Fruit fly (Drosophila melanogaster) whole organism, wandering third instar larva: Measurements from ENCODE around the gene RpL8.

Source experiments
- Abd-B ChIP-seq: fragments of >200 bp; optimal IDR thresholded peaks from 2 replicates; lab custom pipeline; 2017; ENCODE audit warnings: missing biosample characterization, missing genetic modification characterization
- CG32264 ChIP-seq: fragments of 200-800 bp; sonication (Bioruptor generic); optimal IDR thresholded peaks from 2 replicates; lab custom pipeline; 2016; ENCODE audit warnings: missing biosample characterization, missing genetic modification characterization
- CG9705 ChIP-seq: fragments of 200-800 bp; sonication (Bioruptor generic); optimal IDR thresholded peaks from 2 replicates; lab custom pipeline; 2018; ENCODE audit warnings: missing biosample characterization, mild to moderate bottlenecking, missing genetic modification characterization
- CrebA ChIP-seq: fragments of 200-800 bp; sonication (Bioruptor generic); optimal IDR thresholded peaks from 2 replicates; lab custom pipeline; 2016; ENCODE audit warnings: missing biosample characterization, mild to moderate bottlenecking, missing genetic modification characterization, borderline replicate concordance
- Dfd ChIP-seq: fragments of >200 bp; optimal IDR thresholded peaks from 2 replicates; lab custom pipeline; 2017; ENCODE audit warnings: missing biosample characterization, missing genetic modification characterization
- Dif ChIP-seq: fragments of 200-275, 200-300 bp; sonication (Bioruptor generic); optimal IDR thresholded peaks from 2 replicates; lab custom pipeline; 2018; ENCODE audit warnings: missing biosample characterization, missing genetic modification characterization; ENCODE audit not compliant: partially characterized antibody
- GATAd ChIP-seq: sonication (Bioruptor generic); optimal IDR thresholded peaks from 2 replicates; lab custom pipeline; 2016; ENCODE audit warnings: missing biosample characterization, missing genetic modification characterization
- HLH106 ChIP-seq: fragments of 200-800 bp; optimal IDR thresholded peaks from 3 replicates; lab custom pipeline; 2019; ENCODE audit warnings: missing biosample characterization, mild to moderate bottlenecking, missing genetic modification characterization, moderate library complexity
- Hnf4 ChIP-seq: fragments of 200-800 bp; sonication (Bioruptor generic); optimal IDR thresholded peaks from 2 replicates; lab custom pipeline; 2016; ENCODE audit warnings: missing biosample characterization, mild to moderate bottlenecking, missing genetic modification characterization
- Hr78 ChIP-seq: fragments of >200 bp; optimal IDR thresholded peaks from 2 replicates; lab custom pipeline; 2017; ENCODE audit warnings: missing biosample characterization, missing genetic modification characterization
- Hr83 ChIP-seq: fragments of 200-300 bp; sonication (Bioruptor generic); optimal IDR thresholded peaks from 2 replicates; lab custom pipeline; 2016; ENCODE audit warnings: missing biosample characterization, mild to moderate bottlenecking, missing genetic modification characterization, moderate library complexity; ENCODE audit not compliant: poor library complexity, severe bottlenecking
- Jra ChIP-seq: sonication (Bioruptor generic); optimal IDR thresholded peaks from 2 replicates; lab custom pipeline; 2016; ENCODE audit warnings: missing biosample characterization, missing genetic modification characterization
- Mio ChIP-seq: sonication (Bioruptor generic); optimal IDR thresholded peaks from 2 replicates; lab custom pipeline; 2016; ENCODE audit warnings: missing biosample characterization, missing genetic modification characterization
- Myc ChIP-seq: fragments of >200 bp; optimal IDR thresholded peaks from 2 replicates; lab custom pipeline; 2017
- N ChIP-seq: fragments of >200 bp; optimal IDR thresholded peaks from 2 replicates; lab custom pipeline; 2018; ENCODE audit warnings: missing biosample characterization, missing external identifiers, missing genetic modification characterization
- OdsH ChIP-seq: fragments of 200-800 bp; sonication (Bioruptor generic); optimal IDR thresholded peaks from 2 replicates; lab custom pipeline; 2016; ENCODE audit warnings: missing biosample characterization, mild to moderate bottlenecking, missing genetic modification characterization
- Rel ChIP-seq, 2 experiments: fragments of 200-800 bp; sonication (Bioruptor generic) in 1 of 2; optimal IDR thresholded peaks; 2 replicates in 1 of 2; 3 replicates in 1 of 2; lab custom pipeline; 2016 to 2019; ENCODE audit warnings: mild to moderate bottlenecking in 2 of 2, missing biosample characterization in 2 of 2, missing genetic modification characterization in 2 of 2, moderate library complexity in 1 of 2
- Sp1 ChIP-seq: fragments of 200-800 bp; sonication (Bioruptor generic); optimal IDR thresholded peaks from 3 replicates; lab custom pipeline; 2019; ENCODE audit warnings: missing biosample characterization, mild to moderate bottlenecking, missing genetic modification characterization, moderate library complexity
- Vsx2 ChIP-seq: fragments of 200-300, 225-300 bp; sonication (Bioruptor generic); optimal IDR thresholded peaks from 2 replicates; lab custom pipeline; 2018; ENCODE audit warnings: missing biosample characterization, missing genetic modification characterization; ENCODE audit not compliant: partially characterized antibody
- br ChIP-seq: fragments of 200-800 bp; sonication (Bioruptor generic); optimal IDR thresholded peaks from 2 replicates; lab custom pipeline; 2016; ENCODE audit warnings: missing biosample characterization, missing genetic modification characterization
- brk ChIP-seq: fragments of 200-800 bp; sonication (Bioruptor generic); optimal IDR thresholded peaks from 2 replicates; lab custom pipeline; 2016; ENCODE audit warnings: missing biosample characterization, mild to moderate bottlenecking, missing genetic modification characterization
- dl ChIP-seq, 2 experiments: fragments of 175-275, 200-275 bp in 1 of 2; fragments of 200-275 bp in 1 of 2; sonication (Bioruptor generic); optimal IDR thresholded peaks; lab custom pipeline; 2018; ENCODE audit warnings: mild to moderate bottlenecking in 2 of 2, missing biosample characterization in 2 of 2, missing genetic modification characterization in 2 of 2, moderate library complexity in 2 of 2; ENCODE audit not compliant: partially characterized antibody in 2 of 2, insufficient read depth in 1 of 2
- dmrt93B ChIP-seq: fragments of 200-800 bp; sonication (Bioruptor generic); optimal IDR thresholded peaks from 2 replicates; lab custom pipeline; 2018; ENCODE audit warnings: missing biosample characterization, mild to moderate bottlenecking, missing genetic modification characterization
- dsf ChIP-seq: sonication (Bioruptor generic); optimal IDR thresholded peaks from 2 replicates; lab custom pipeline; 2016; ENCODE audit warnings: missing biosample characterization, missing genetic modification characterization, borderline replicate concordance
- ey ChIP-seq: fragments of 200-800 bp; sonication (Bioruptor generic); optimal IDR thresholded peaks from 2 replicates; lab custom pipeline; 2016; ENCODE audit warnings: missing biosample characterization, missing genetic modification characterization
- foxo ChIP-seq, 2 experiments: fragments of 200-800 bp; sonication (Bioruptor generic); optimal IDR thresholded peaks; 2 replicates in 1 of 2; 3 replicates in 1 of 2; lab custom pipeline; 2016 to 2017; ENCODE audit warnings: missing biosample characterization in 2 of 2, missing genetic modification characterization in 2 of 2
- fru ChIP-seq: fragments of 200-800 bp; sonication (Bioruptor generic); optimal IDR thresholded peaks from 3 replicates; lab custom pipeline; 2016; ENCODE audit warnings: missing biosample characterization, mild to moderate bottlenecking, missing genetic modification characterization
- h ChIP-seq: fragments of 200-800 bp; sonication (Bioruptor generic); optimal IDR thresholded peaks from 3 replicates; lab custom pipeline; 2016; ENCODE audit warnings: missing biosample characterization, mild to moderate bottlenecking, missing genetic modification characterization
- jim ChIP-seq: fragments of 175-275, 200-325 bp; sonication (Bioruptor generic); optimal IDR thresholded peaks from 2 replicates; lab custom pipeline; 2016; ENCODE audit warnings: missing biosample characterization, mild to moderate bottlenecking, missing genetic modification characterization
- lola ChIP-seq: fragments of >200 bp; optimal IDR thresholded peaks from 2 replicates; lab custom pipeline; 2017; ENCODE audit warnings: missing biosample characterization, missing genetic modification characterization
- pan ChIP-seq: fragments of >200 bp; optimal IDR thresholded peaks from 2 replicates; lab custom pipeline; 2017
- psq ChIP-seq: fragments of 200-800 bp; sonication (Bioruptor generic); optimal IDR thresholded peaks from 3 replicates; lab custom pipeline; 2017; ENCODE audit warnings: missing biosample characterization, mild to moderate bottlenecking, missing genetic modification characterization, moderate library complexity
- rgr ChIP-seq: fragments of 200-800 bp; sonication (Bioruptor generic); optimal IDR thresholded peaks from 3 replicates; lab custom pipeline; 2016; ENCODE audit warnings: missing biosample characterization, mild to moderate bottlenecking, missing genetic modification characterization
- sage ChIP-seq: fragments of 200-800 bp; sonication (Bioruptor generic); optimal IDR thresholded peaks from 2 replicates; lab custom pipeline; 2016; ENCODE audit warnings: missing biosample characterization, mild to moderate bottlenecking, missing genetic modification characterization
- sv ChIP-seq: fragments of 200-800 bp; sonication (Bioruptor generic); optimal IDR thresholded peaks from 3 replicates; lab custom pipeline; 2016; ENCODE audit warnings: missing biosample characterization, missing genetic modification characterization
- tai ChIP-seq: sonication (Bioruptor generic); optimal IDR thresholded peaks from 2 replicates; lab custom pipeline; 2016; ENCODE audit warnings: missing biosample characterization, missing genetic modification characterization
- usp ChIP-seq: fragments of >200 bp; optimal IDR thresholded peaks from 2 replicates; lab custom pipeline; 2017; ENCODE audit warnings: missing biosample characterization, missing genetic modification characterization
- woc ChIP-seq: sonication (Bioruptor generic); optimal IDR thresholded peaks from 2 replicates; lab custom pipeline; 2016; ENCODE audit warnings: missing biosample characterization, mild to moderate bottlenecking, missing genetic modification characterization

RpL8 gene

dm6 chr3L:2566029-2566428, 21.2 kb upstream of the RpL8 start:
- TF ChIP-seq CG9705 (no peak), Rel (GFP tag; optimal IDR thresholded peaks at IDR 0.05; lab: Kevin White, UChicago) (no peak), Rel (tag; optimal IDR thresholded peaks at IDR 0.05; lab: Kevin White, UChicago) (peak; percentile 18), rgr (GFP tag; lab: Kevin White, UChicago) (no peak)

- TF ChIP-seq tai (GFP tag; lab: Kevin White, UChicago) (no peak), Vsx2 (no peak), Hr78 (GFP tag; lab: Kevin White, UChicago) (no peak), Mio (no peak), Myc (lab: Kevin White, UChicago) (no peak), dl (GFP tag; optimal IDR thresholded peaks at IDR 0.05; lab: Kevin White, UChicago; ENCODE audit: insufficient read depth in 1 of 2, partially characterized antibody in 2 of 2) (no peak), Jra (GFP tag; lab: Kevin White, UChicago) (no peak), pan (lab: Kevin White, UChicago) (no peak)
Measured at dm6 chr3L:2567050-2567609, 20.1 kb upstream of the RpL8 start.

dm6 chr3L:2568274-2568673, 19.0 kb upstream of the RpL8 start:
- TF ChIP-seq Sp1 (GFP tag; lab: Kevin White, UChicago) (no peak), sv (GFP tag; lab: Kevin White, UChicago) (no peak), Dif (GFP tag; lab: Kevin White, UChicago) (no peak), Mio (no peak), dl (GFP tag; optimal IDR thresholded peaks at IDR 0.05; lab: Kevin White, UChicago; ENCODE audit: insufficient read depth in 1 of 2, partially characterized antibody in 2 of 2) (no peak), N (GFP tag; lab: Kevin White, UChicago) (no peak), lola (GFP tag; lab: Kevin White, UChicago) (no peak), rgr (GFP tag; lab: Kevin White, UChicago) (no peak), Dfd (GFP tag; lab: Kevin White, UChicago) (no peak), Hnf4 (no peak), dmrt93B (GFP tag; lab: Kevin White, UChicago) (no peak), sage (GFP tag; lab: Kevin White, UChicago) (no peak), tai (GFP tag; lab: Kevin White, UChicago) (no peak), brk (no peak), h (GFP tag; lab: Kevin White, UChicago) (no peak), pan (lab: Kevin White, UChicago) (no peak)

dm6 chr3L:2570269-2570723, 17.0 kb upstream of the RpL8 start:
- TF ChIP-seq Jra (GFP tag; lab: Kevin White, UChicago) (no peak), Dif (GFP tag; lab: Kevin White, UChicago) (no peak), Rel (GFP tag; optimal IDR thresholded peaks at IDR 0.05; lab: Kevin White, UChicago) (no peak), Rel (tag; optimal IDR thresholded peaks at IDR 0.05; lab: Kevin White, UChicago) (no peak), woc (peak; percentile 42), Dfd (GFP tag; lab: Kevin White, UChicago) (no peak), Vsx2 (no peak), sv (GFP tag; lab: Kevin White, UChicago) (no peak), N (GFP tag; lab: Kevin White, UChicago) (no peak), Mio (no peak), dmrt93B (GFP tag; lab: Kevin White, UChicago) (no peak), lola (GFP tag; lab: Kevin White, UChicago) (no peak), tai (GFP tag; lab: Kevin White, UChicago) (no peak), OdsH (peak; percentile 71), fru (peak; percentile 80), psq (GFP tag; lab: Kevin White, UChicago) (peak; percentile 66), Sp1 (GFP tag; lab: Kevin White, UChicago) (peak; percentile 50), br (GFP tag; lab: Kevin White, UChicago) (peak; percentile 74), dsf (GFP tag; lab: Kevin White, UChicago) (no peak), Hnf4 (peak; percentile 67), pan (lab: Kevin White, UChicago) (no peak), Abd-B (no peak), dl (GFP tag; optimal IDR thresholded peaks at IDR 0.05; lab: Kevin White, UChicago; ENCODE audit: insufficient read depth in 1 of 2, partially characterized antibody in 2 of 2) (no peak), h (GFP tag; lab: Kevin White, UChicago) (peak; percentile 77), CrebA (GFP tag; lab: Kevin White, UChicago) (no peak), rgr (GFP tag; lab: Kevin White, UChicago) (peak; percentile 78), ey (GFP tag; lab: Kevin White, UChicago) (peak; percentile 78), HLH106 (peak; percentile 32), usp (GFP tag; lab: Kevin White, UChicago) (no peak), Myc (lab: Kevin White, UChicago) (no peak), jim (GFP tag; lab: Kevin White, UChicago) (no peak), brk (peak; percentile 16), CG32264 (GFP tag; lab: Kevin White, UChicago) (peak; percentile 12), GATAd (GFP tag; lab: Kevin White, UChicago) (no peak), Hr78 (GFP tag; lab: Kevin White, UChicago) (no peak), CG9705 (no peak), Hr83 (no peak), foxo (GFP tag; optimal IDR thresholded peaks at IDR 0.05; lab: Kevin White, UChicago) (peak; percentile 27 to 78), sage (GFP tag; lab: Kevin White, UChicago) (peak; percentile 41)
